Worm (Caenorhabditis elegans) whole organism, L1 larva: ENCODE measurements around the gene comt-4.

Experiments used
- C04F5.9 ChIP-seq: sonication (generic microtip); optimal IDR thresholded peaks from 2 replicates; lab custom pipeline; 2016; ENCODE audit warnings: missing genetic modification characterization, missing compliant biosample characterization
- C34B4.2 ChIP-seq: sonication (generic microtip); optimal IDR thresholded peaks from 2 replicates; lab custom pipeline; 2017; ENCODE audit warnings: mild to moderate bottlenecking, missing genetic modification characterization, missing compliant biosample characterization
- F16B12.6 ChIP-seq: fragments of 150-350 bp; optimal IDR thresholded peaks from 2 replicates; lab custom pipeline; 2014; ENCODE audit warnings: missing biosample characterization, missing genetic modification characterization
- Y116A8C.19 ChIP-seq: sonication (generic microtip); optimal IDR thresholded peaks from 2 replicates; lab custom pipeline; 2016; ENCODE audit warnings: missing compliant biosample characterization, missing genetic modification characterization, borderline replicate concordance
- ama-1 ChIP-seq: fragments of 150-350 bp; optimal IDR thresholded peaks from 2 replicates; lab custom pipeline; 2014
- blmp-1 ChIP-seq: fragments of 150-350 bp; optimal IDR thresholded peaks from 2 replicates; lab custom pipeline; 2014; ENCODE audit warnings: missing biosample characterization, missing genetic modification characterization
- ceh-90 ChIP-seq: sonication (generic microtip); optimal IDR thresholded peaks from 2 replicates; lab custom pipeline; 2016; ENCODE audit warnings: missing genetic modification characterization, missing compliant biosample characterization
- dsc-1 ChIP-seq: sonication (generic microtip); optimal IDR thresholded peaks from 2 replicates; lab custom pipeline; 2016; ENCODE audit warnings: mild to moderate bottlenecking, missing genetic modification characterization, missing compliant biosample characterization
- efl-3 ChIP-seq: fragments of 200-800 bp; sonication (Bioruptor generic); optimal IDR thresholded peaks from 2 replicates; lab custom pipeline; 2018; ENCODE audit warnings: mild to moderate bottlenecking, missing genetic modification characterization, missing compliant biosample characterization
- egl-13 ChIP-seq: sonication (generic microtip); optimal IDR thresholded peaks from 2 replicates; lab custom pipeline; 2016; ENCODE audit warnings: missing genotype, missing genetic modification reagents, missing genetic modification characterization, missing compliant biosample characterization
- egl-27 ChIP-seq, 2 experiments: fragments of 150-350 bp in 1 of 2; sonication (generic microtip); optimal IDR thresholded peaks; 3 replicates each; lab custom pipeline; 2017 to 2018; ENCODE audit warnings: missing biosample characterization in 2 of 2, missing genetic modification characterization in 2 of 2, missing genetic modification reagents in 2 of 2
- elt-2 ChIP-seq: sonication (generic microtip); optimal IDR thresholded peaks from 2 replicates; lab custom pipeline; 2016; ENCODE audit warnings: missing genetic modification characterization, mild to moderate bottlenecking, inconsistent platforms, missing compliant biosample characterization, missing genetic modification reagents
- elt-3 ChIP-seq, 6 experiments: fragments of 150-350 bp in 1 of 6; sonication (generic microtip); optimal IDR thresholded peaks; 2 replicates each; lab custom pipeline; 2017 to 2018; ENCODE audit warnings: missing biosample characterization in 6 of 6, missing genetic modification characterization in 6 of 6, inconsistent platforms in 1 of 6
- ets-5 ChIP-seq: fragments of 200-800 bp; sonication (Bioruptor generic); IDR thresholded peaks from 2 replicates; pipeline ENCODE4 v1.3.6; 2022; ENCODE audit warnings: missing genetic modification characterization, missing compliant biosample characterization
- fkh-10 ChIP-seq: sonication (generic microtip); optimal IDR thresholded peaks from 2 replicates; lab custom pipeline; 2017; ENCODE audit warnings: missing biosample characterization, missing genetic modification reagents, missing genetic modification characterization
- fkh-8 ChIP-seq: sonication (generic microtip); optimal IDR thresholded peaks from 2 replicates; lab custom pipeline; 2016; ENCODE audit warnings: mild to moderate bottlenecking, missing genetic modification characterization, missing compliant biosample characterization
- grh-1 ChIP-seq: fragments of 200-800 bp; sonication (Bioruptor generic); IDR thresholded peaks from 2 replicates; pipeline ENCODE4 v1.3.6; 2022; ENCODE audit warnings: missing genetic modification reagents, missing genetic modification characterization, missing compliant biosample characterization
- hlh-17 ChIP-seq: fragments of 200-800 bp; sonication (Bioruptor generic); optimal IDR thresholded peaks from 2 replicates; lab custom pipeline; 2018; ENCODE audit warnings: missing genetic modification characterization, mild to moderate bottlenecking, missing compliant biosample characterization, moderate library complexity, borderline replicate concordance
- isw-1 ChIP-seq: fragments of 200-800 bp; sonication (Bioruptor generic); IDR thresholded peaks from 2 replicates; pipeline ENCODE4 v1.3.6; 2022; ENCODE audit warnings: missing genetic modification characterization, missing compliant biosample characterization
- lin-13 ChIP-seq: fragments of 150-350 bp; optimal IDR thresholded peaks from 2 replicates; lab custom pipeline; 2014; ENCODE audit warnings: missing biosample characterization, missing genetic modification reagents, missing genetic modification characterization
- lin-15B ChIP-seq: fragments of 150-350 bp; sonication (generic microtip); optimal IDR thresholded peaks from 3 replicates; lab custom pipeline; 2014; ENCODE audit warnings: missing biosample characterization, missing genetic modification characterization
- lin-35 ChIP-seq, 2 experiments: fragments of 150-350 bp; optimal IDR thresholded peaks; 2 replicates each; lab custom pipeline; 2014; ENCODE audit warnings: missing biosample characterization in 2 of 2, missing genetic modification characterization in 2 of 2, missing genetic modification reagents in 2 of 2
- lin-39 ChIP-seq: fragments of 150-350 bp; optimal IDR thresholded peaks from 2 replicates; lab custom pipeline; 2014; ENCODE audit warnings: missing biosample characterization, missing genetic modification reagents, missing genetic modification characterization
- lir-3 ChIP-seq: sonication (generic microtip); optimal IDR thresholded peaks from 2 replicates; lab custom pipeline; 2016; ENCODE audit warnings: mild to moderate bottlenecking, missing genetic modification characterization, moderate library complexity, missing compliant biosample characterization; ENCODE audit not compliant: poor library complexity
- mab-9 ChIP-seq: fragments of 200-800 bp; sonication (Bioruptor generic); IDR thresholded peaks from 2 replicates; pipeline ENCODE4 v1.3.6; 2022; ENCODE audit warnings: missing genetic modification reagents, missing genetic modification characterization, missing compliant biosample characterization
- mef-2 ChIP-seq: fragments of 150-350 bp; optimal IDR thresholded peaks from 2 replicates; lab custom pipeline; 2014; ENCODE audit warnings: missing biosample characterization, missing genetic modification characterization
- mep-1 ChIP-seq: fragments of 150-350 bp; optimal IDR thresholded peaks from 2 replicates; lab custom pipeline; 2014; ENCODE audit warnings: missing biosample characterization, missing genetic modification characterization
- nhr-11 ChIP-seq: fragments of 150-350 bp; optimal IDR thresholded peaks from 2 replicates; lab custom pipeline; 2014; ENCODE audit warnings: missing biosample characterization, missing genetic modification characterization
- nhr-12 ChIP-seq: sonication (generic microtip); optimal IDR thresholded peaks from 2 replicates; lab custom pipeline; 2017; ENCODE audit warnings: missing biosample characterization, missing genetic modification characterization
- nhr-19 ChIP-seq: fragments of 200-800 bp; sonication (Bioruptor generic); conservative IDR thresholded peaks from 2 replicates; pipeline ENCODE4 v1.3.6; 2022; ENCODE audit warnings: missing genetic modification characterization, missing compliant biosample characterization
- nhr-20 ChIP-seq: sonication (generic microtip); optimal IDR thresholded peaks from 2 replicates; lab custom pipeline; 2016; ENCODE audit warnings: mild to moderate bottlenecking, missing genetic modification characterization, missing compliant biosample characterization
- nhr-28 ChIP-seq: fragments of 150-350 bp; optimal IDR thresholded peaks from 2 replicates; lab custom pipeline; 2014; ENCODE audit warnings: missing biosample characterization, missing genetic modification characterization
- nhr-84 ChIP-seq: sonication (generic microtip); optimal IDR thresholded peaks from 2 replicates; lab custom pipeline; 2017; ENCODE audit warnings: missing biosample characterization, missing genetic modification characterization
- nhr-90 ChIP-seq: sonication (generic microtip); optimal IDR thresholded peaks from 2 replicates; lab custom pipeline; 2016; ENCODE audit warnings: mild to moderate bottlenecking, missing genetic modification characterization, missing compliant biosample characterization; ENCODE audit not compliant: poor library complexity
- pag-3 ChIP-seq: sonication (generic microtip); optimal IDR thresholded peaks from 2 replicates; lab custom pipeline; 2017; ENCODE audit warnings: missing genetic modification characterization, mild to moderate bottlenecking, missing compliant biosample characterization, antibody characterized with exemption, borderline replicate concordance; ENCODE audit not compliant: insufficient read depth
- rnt-1 ChIP-seq: sonication (generic microtip); optimal IDR thresholded peaks from 2 replicates; lab custom pipeline; 2016; ENCODE audit warnings: mild to moderate bottlenecking, missing genetic modification characterization, moderate library complexity, missing compliant biosample characterization
- skn-1 ChIP-seq: fragments of 150-350 bp; optimal IDR thresholded peaks from 2 replicates; lab custom pipeline; 2014; ENCODE audit warnings: missing biosample characterization, missing genetic modification characterization
- snu-23 ChIP-seq: sonication (generic microtip); optimal IDR thresholded peaks from 2 replicates; lab custom pipeline; 2016; ENCODE audit warnings: missing genetic modification characterization, missing compliant biosample characterization
- sup-37 ChIP-seq: fragments of 200-800 bp; sonication (Bioruptor generic); optimal IDR thresholded peaks from 2 replicates; lab custom pipeline; 2018; ENCODE audit warnings: mild to moderate bottlenecking, missing genetic modification characterization, missing compliant biosample characterization
- swsn-7 ChIP-seq: sonication (generic microtip); optimal IDR thresholded peaks from 2 replicates; lab custom pipeline; 2016; ENCODE audit warnings: missing genetic modification characterization, missing compliant biosample characterization
- unc-30 ChIP-seq: sonication (generic microtip); optimal IDR thresholded peaks from 2 replicates; lab custom pipeline; 2017; ENCODE audit warnings: missing biosample characterization, missing genetic modification characterization
- unc-62 ChIP-seq: fragments of 150-350 bp; optimal IDR thresholded peaks from 2 replicates; lab custom pipeline; 2014; ENCODE audit warnings: missing biosample characterization, missing genetic modification reagents, missing genetic modification characterization
- unc-98 ChIP-seq: fragments of 200-800 bp; sonication (Bioruptor generic); IDR thresholded peaks from 2 replicates; pipeline ENCODE4 v1.3.6; 2022; ENCODE audit warnings: missing genetic modification characterization, missing compliant biosample characterization
- xbp-1 ChIP-seq: sonication (generic microtip); optimal IDR thresholded peaks from 2 replicates; lab custom pipeline; 2016; ENCODE audit warnings: missing genetic modification characterization, missing compliant biosample characterization
- zip-4 ChIP-seq: fragments of 200-800 bp; sonication (Bioruptor generic); optimal IDR thresholded peaks from 2 replicates; lab custom pipeline; 2018; ENCODE audit warnings: mild to moderate bottlenecking, missing genetic modification characterization, moderate library complexity, missing compliant biosample characterization
- ztf-11 ChIP-seq, 2 experiments: sonication (generic microtip); optimal IDR thresholded peaks; 2 replicates each; lab custom pipeline; 2016 to 2017; ENCODE audit warnings: missing genetic modification characterization in 2 of 2, missing biosample characterization in 1 of 2, missing compliant biosample characterization in 1 of 2
- ztf-4 ChIP-seq: fragments of 150-350 bp; optimal IDR thresholded peaks from 2 replicates; lab custom pipeline; 2014; ENCODE audit warnings: missing biosample characterization, missing genetic modification characterization

Gene comt-4

ce11 chrV:2008412-2008811 lies 41.6 kb downstream of the comt-4 start (continued):
- TF ChIP-seq elt-3 (tag; optimal IDR thresholded peaks at IDR 0.05; lab: Kevin White, UChicago) (peak in 1 of 6 experiments; percentile 16), ztf-11 (tag; optimal IDR thresholded peaks at IDR 0.05; lab: Kevin White, UChicago) (no peak)

DNA sequence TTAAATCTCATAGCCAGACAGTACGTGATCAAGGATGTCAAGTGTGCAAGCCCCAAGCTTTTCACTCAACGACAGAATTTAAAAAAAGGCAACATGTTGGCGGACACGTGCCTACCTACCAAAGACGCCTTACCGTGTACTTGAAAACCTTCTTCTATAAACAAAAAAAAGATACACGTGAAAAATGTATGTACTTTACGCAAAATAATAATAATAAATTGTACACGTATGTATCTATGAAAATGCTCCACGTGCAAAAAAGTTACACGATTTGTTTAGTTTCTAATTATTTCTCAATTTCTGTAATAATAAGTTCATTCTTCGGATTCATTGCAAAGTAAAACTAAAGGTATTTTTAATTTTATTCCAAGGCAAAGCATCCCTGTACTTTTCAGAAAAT lies 45.3 kb downstream of the comt-4 start, which contains the start of gene cysl-4:
TSS of gene cysl-4 (plus strand) at position 301 of the 400 bp plus-strand sequence.
- TF ChIP-seq lin-35 (GFP tag; optimal IDR thresholded peaks at IDR 0.05; lab: Kevin White, UChicago), result no peak

- TF ChIP-seq egl-27 (tag; optimal IDR thresholded peaks at IDR 0.05; lab: Kevin White, UChicago) (no peak), zip-4 (GFP tag; lab: Kevin White, UChicago) (no peak), nhr-19 (no peak), nhr-20 (no peak), fkh-8 (no peak), nhr-12 (no peak), ets-5 (GFP tag; lab: Robert Waterston, UW) (no peak), F16B12.6 (tag; lab: Kevin White, UChicago) (no peak)
These were observed 45.8 kb downstream of the comt-4 start, which contains the start of gene clec-206 for ce11 chrV:2004229-2004628. clec-206 (minus strand) TSS chrV:2004329.

ce11 chrV:1999531-2000094 lies 50.4 kb downstream of the comt-4 start, which contains the start of gene alh-5:
alh-5 (minus strand) TSS chrV:1999581.
- TF ChIP-seq swsn-7 (tag; lab: Kevin White, UChicago) (no peak), C34B4.2 (no peak), fkh-10 (GFP tag; lab: Kevin White, UChicago) (no peak), efl-3 (GFP tag; lab: Kevin White, UChicago) (no peak), lin-15B (no peak), skn-1 (tag; lab: Kevin White, UChicago) (no peak), nhr-12 (no peak), nhr-28 (tag; lab: Kevin White, UChicago) (no peak), nhr-84 (tag; lab: Kevin White, UChicago) (no peak), isw-1 (GFP tag; lab: Robert Waterston, UW) (no peak), nhr-11 (tag; lab: Kevin White, UChicago) (no peak), blmp-1 (tag; lab: Kevin White, UChicago) (no peak), pag-3 (no peak), Y116A8C.19 (tag; lab: Kevin White, UChicago) (no peak), egl-13 (tag; lab: Kevin White, UChicago) (no peak), mef-2 (tag; lab: Kevin White, UChicago) (no peak), C04F5.9 (tag; lab: Kevin White, UChicago) (no peak), ceh-90 (tag; lab: Kevin White, UChicago) (no peak), ztf-4 (tag; lab: Kevin White, UChicago) (no peak), grh-1 (GFP tag; lab: Robert Waterston, UW) (no peak), lin-39 (no peak), elt-2 (tag; lab: Kevin White, UChicago) (peak; percentile 58), hlh-17 (GFP tag; lab: Kevin White, UChicago) (no peak), rnt-1 (tag; lab: Kevin White, UChicago) (no peak), xbp-1 (tag; lab: Kevin White, UChicago) (no peak), unc-30 (no peak), elt-3 (tag; optimal IDR thresholded peaks at IDR 0.05; lab: Kevin White, UChicago) (peak in 1 of 6 experiments; percentile 69), ama-1 (lab: Kevin White, UChicago) (no peak), mab-9 (GFP tag; lab: Robert Waterston, UW) (no peak), lir-3 (tag; lab: Kevin White, UChicago) (no peak), dsc-1 (no peak), sup-37 (no peak), mep-1 (tag; lab: Kevin White, UChicago) (no peak), lin-13 (GFP tag; lab: Kevin White, UChicago) (no peak), unc-62 (GFP tag; lab: Kevin White, UChicago) (no peak), nhr-90 (peak; percentile 40), snu-23 (GFP tag; lab: Kevin White, UChicago) (no peak), unc-98 (no peak), fkh-8 (no peak)
